Fruit fly (Drosophila melanogaster): Measurements from ENCODE around the gene CG12219.

- TF ChIP-seq insv (optimal IDR thresholded peaks at IDR 0.05) (no peak), h (optimal IDR thresholded peaks at IDR 0.05) (no peak), Sin3A (optimal IDR thresholded peaks at IDR 0.05) (no peak), psq (optimal IDR thresholded peaks at IDR 0.05) (no peak)
These were observed 47.4 kb downstream of the CG12219 start for dm6 chrX:6253701-6254100.

Measured in Kc167 (cell line).